Fruit fly (Drosophila melanogaster) whole organism, embryonic: ENCODE measurements around the gene Hr4.
A peak's percentile ranks its signal among the peaks of the same experiment; 100 is the strongest.

Experiments
- CG10366 ChIP-seq: fragments of 200-800 bp; sonication (Bioruptor generic); IDR thresholded peaks from 2 replicates; pipeline ENCODE4 v1.3.6; 2022; ENCODE audit warnings: missing biosample characterization, missing genetic modification characterization
- CG10431 ChIP-seq: fragments of 200-800 bp; sonication (Bioruptor generic); optimal IDR thresholded peaks from 3 replicates; lab custom pipeline; 2018; ENCODE audit warnings: missing biosample characterization, mild to moderate bottlenecking, missing genetic modification characterization
- CG11398 ChIP-seq: fragments of 200-800 bp; sonication (Bioruptor generic); optimal IDR thresholded peaks from 2 replicates; lab custom pipeline; 2016; ENCODE audit warnings: missing biosample characterization, missing genetic modification characterization
- CG12219 ChIP-seq: fragments of 200-800 bp; sonication (Bioruptor generic); optimal IDR thresholded peaks from 3 replicates; lab custom pipeline; 2018; ENCODE audit warnings: missing biosample characterization, mild to moderate bottlenecking, missing genetic modification characterization
- CG12236 ChIP-seq: fragments of 200-800 bp; sonication (Bioruptor generic); optimal IDR thresholded peaks from 2 replicates; lab custom pipeline; 2016; ENCODE audit warnings: missing biosample characterization, missing genetic modification characterization
- CG12299 ChIP-seq: fragments of 200-800 bp; sonication (Bioruptor generic); optimal IDR thresholded peaks from 2 replicates; lab custom pipeline; 2018; ENCODE audit warnings: missing biosample characterization, mild to moderate bottlenecking, missing genetic modification characterization
- CG13624 ChIP-seq: fragments of 200-800 bp; sonication (Bioruptor generic); optimal IDR thresholded peaks from 2 replicates; lab custom pipeline; 2016; ENCODE audit warnings: missing biosample characterization, missing genetic modification characterization
- CG13894 ChIP-seq: fragments of 200-800 bp; sonication (Bioruptor generic); optimal IDR thresholded peaks from 3 replicates; lab custom pipeline; 2018; ENCODE audit warnings: missing biosample characterization, mild to moderate bottlenecking, missing genetic modification characterization, moderate library complexity
- CG14710 ChIP-seq: fragments of 200-800 bp; sonication (Bioruptor generic); optimal IDR thresholded peaks from 3 replicates; lab custom pipeline; 2019; ENCODE audit warnings: missing biosample characterization, mild to moderate bottlenecking, missing genetic modification characterization, moderate library complexity
- CG1603 ChIP-seq: fragments of 200-800 bp; sonication (Bioruptor generic); optimal IDR thresholded peaks from 2 replicates; lab custom pipeline; 2019; ENCODE audit warnings: missing biosample characterization, mild to moderate bottlenecking, missing genetic modification characterization, moderate library complexity
- CG16863 ChIP-seq: fragments of 200-800 bp; sonication (Bioruptor generic); optimal IDR thresholded peaks from 3 replicates; lab custom pipeline; 2016; ENCODE audit warnings: missing biosample characterization, missing genetic modification characterization
- CG17186 ChIP-seq: fragments of 200-800 bp; sonication (Bioruptor generic); optimal IDR thresholded peaks from 3 replicates; lab custom pipeline; 2017; ENCODE audit warnings: missing biosample characterization, missing genetic modification reagents, missing genetic modification characterization
- CG17328 ChIP-seq: fragments of 200-800 bp; sonication (Bioruptor generic); IDR thresholded peaks from 2 replicates; pipeline ENCODE4 v1.3.6; 2022; ENCODE audit warnings: missing biosample characterization, missing genetic modification characterization
- CG17385 ChIP-seq: fragments of 200-800 bp; sonication (Bioruptor generic); optimal IDR thresholded peaks from 3 replicates; lab custom pipeline; 2018; ENCODE audit warnings: missing biosample characterization, mild to moderate bottlenecking, missing genetic modification characterization
- CG2199 ChIP-seq: fragments of 200-800 bp; sonication (Bioruptor generic); IDR thresholded peaks from 3 replicates; pipeline ENCODE4 v1.3.6; 2022; ENCODE audit warnings: missing biosample characterization, missing genetic modification characterization
- CG3281 ChIP-seq: fragments of 200-800 bp; sonication (Bioruptor generic); optimal IDR thresholded peaks from 3 replicates; lab custom pipeline; 2017; ENCODE audit warnings: missing biosample characterization, mild to moderate bottlenecking, missing genetic modification characterization
- CG33557 ChIP-seq: fragments of 200-800 bp; sonication (Bioruptor generic); optimal IDR thresholded peaks from 2 replicates; lab custom pipeline; 2019; ENCODE audit warnings: missing biosample characterization, mild to moderate bottlenecking, missing genetic modification characterization, moderate library complexity
- CG42726 ChIP-seq: fragments of 200-800 bp; sonication (Bioruptor generic); IDR thresholded peaks from 2 replicates; pipeline ENCODE4 v1.3.6; 2022; ENCODE audit warnings: missing biosample characterization, missing genetic modification characterization; ENCODE audit not compliant: partially characterized antibody
- CG4282 ChIP-seq: fragments of 200-800 bp; sonication (Bioruptor generic); optimal IDR thresholded peaks from 2 replicates; lab custom pipeline; 2016; ENCODE audit warnings: missing biosample characterization, missing genetic modification characterization
- CG4707 ChIP-seq: fragments of 200-800 bp; sonication (Bioruptor generic); optimal IDR thresholded peaks from 2 replicates; lab custom pipeline; 2018; ENCODE audit warnings: missing biosample characterization, mild to moderate bottlenecking, missing genetic modification characterization, moderate library complexity
- CG5953 ChIP-seq: fragments of 200-800 bp; sonication (Bioruptor generic); IDR thresholded peaks from 2 replicates; pipeline ENCODE4 v1.3.6; 2022; ENCODE audit warnings: missing biosample characterization, missing genetic modification characterization
- CG6654 ChIP-seq: fragments of 200-800 bp; sonication (Bioruptor generic); optimal IDR thresholded peaks from 2 replicates; lab custom pipeline; 2017; ENCODE audit warnings: missing biosample characterization, mild to moderate bottlenecking, missing genetic modification characterization
- CG6765 ChIP-seq: fragments of 200-800 bp; sonication (Bioruptor generic); optimal IDR thresholded peaks from 3 replicates; lab custom pipeline; 2017; ENCODE audit warnings: missing biosample characterization, mild to moderate bottlenecking, missing genetic modification characterization
- CG7372 ChIP-seq: fragments of 200-800 bp; sonication (Bioruptor generic); IDR thresholded peaks from 2 replicates; pipeline ENCODE4 v1.3.6; 2022; ENCODE audit warnings: missing biosample characterization, missing genetic modification characterization
- CoRest ChIP-seq: fragments of 200-800 bp; sonication (Bioruptor generic); optimal IDR thresholded peaks from 3 replicates; lab custom pipeline; 2018; ENCODE audit warnings: missing biosample characterization, mild to moderate bottlenecking, missing genetic modification characterization, moderate library complexity
- Dip2 ChIP-seq: fragments of 200-800 bp; sonication (Bioruptor generic); IDR thresholded peaks from 2 replicates; pipeline ENCODE4 v1.3.6; 2022; ENCODE audit warnings: missing biosample characterization, missing genetic modification characterization
- Ets97D ChIP-seq: fragments of 200-800 bp; sonication (Bioruptor generic); optimal IDR thresholded peaks from 3 replicates; lab custom pipeline; 2016; ENCODE audit warnings: missing biosample characterization, missing genetic modification characterization
- HHEX ChIP-seq: fragments of 200-800 bp; sonication (Bioruptor generic); optimal IDR thresholded peaks from 3 replicates; lab custom pipeline; 2017; ENCODE audit warnings: missing biosample characterization, mild to moderate bottlenecking, missing genetic modification characterization, missing genetic modification reagents
- Hey ChIP-seq: fragments of 200-800 bp; sonication (Bioruptor generic); optimal IDR thresholded peaks from 3 replicates; lab custom pipeline; 2018; ENCODE audit warnings: missing biosample characterization, mild to moderate bottlenecking, missing genetic modification characterization
- Hr51 ChIP-seq, 2 experiments: fragments of 200-800 bp; sonication (Bioruptor generic); optimal IDR thresholded peaks; 2 replicates in 1 of 2; 3 replicates in 1 of 2; lab custom pipeline; 2016 to 2018; ENCODE audit warnings: missing biosample characterization in 2 of 2, missing genetic modification characterization in 2 of 2, mild to moderate bottlenecking in 1 of 2, moderate library complexity in 1 of 2
- Med ChIP-seq: fragments of 200-800 bp; sonication (Bioruptor generic); peaks from one replicate; lab custom pipeline; 2016; ENCODE audit warnings: missing biosample characterization, missing genetic modification characterization, mild to moderate bottlenecking, inconsistent platforms, moderate library complexity
- Pdp1 ChIP-seq, 2 experiments: fragments of 200-800 bp; sonication (Bioruptor generic); optimal IDR thresholded peaks; 3 replicates each; lab custom pipeline; 2016; ENCODE audit warnings: missing biosample characterization in 2 of 2, missing genetic modification characterization in 2 of 2, mild to moderate bottlenecking in 1 of 2, moderate library complexity in 1 of 2
- Ravus ChIP-seq: fragments of 200-800 bp; sonication (Bioruptor generic); IDR thresholded peaks from 2 replicates; pipeline ENCODE4 v1.3.6; 2022; ENCODE audit warnings: missing biosample characterization, missing genetic modification characterization
- Rx ChIP-seq: fragments of 200-800 bp; sonication (Bioruptor generic); IDR thresholded peaks from 2 replicates; pipeline ENCODE4 v1.3.6; 2022; ENCODE audit warnings: missing biosample characterization, missing genetic modification characterization
- Six4 ChIP-seq: fragments of 200-800 bp; sonication (Bioruptor generic); optimal IDR thresholded peaks from 2 replicates; lab custom pipeline; 2016; ENCODE audit warnings: missing biosample characterization, missing genetic modification characterization
- ap ChIP-seq: fragments of 200-800 bp; sonication (Bioruptor generic); IDR thresholded peaks from 2 replicates; pipeline ENCODE4 v1.3.6; 2022; ENCODE audit warnings: missing biosample characterization, missing genetic modification characterization
- ash1 ChIP-seq: fragments of 200-800 bp; sonication (Bioruptor generic); optimal IDR thresholded peaks from 2 replicates; lab custom pipeline; 2018; ENCODE audit warnings: missing biosample characterization, mild to moderate bottlenecking, missing genetic modification characterization
- bsh ChIP-seq, 2 experiments: fragments of 200-800 bp; sonication (Bioruptor generic); optimal IDR thresholded peaks; 2 replicates each; lab custom pipeline; 2017 to 2018; ENCODE audit warnings: mild to moderate bottlenecking in 2 of 2, missing biosample characterization in 2 of 2, missing genetic modification characterization in 2 of 2, moderate library complexity in 1 of 2
- ci ChIP-seq: fragments of 200-800 bp; sonication (Bioruptor generic); IDR thresholded peaks from 3 replicates; pipeline ENCODE4 v1.3.6; 2022; ENCODE audit warnings: missing biosample characterization, missing genetic modification characterization
- emc ChIP-seq: fragments of 200-800 bp; sonication (Bioruptor generic); optimal IDR thresholded peaks from 2 replicates; lab custom pipeline; 2016; ENCODE audit warnings: missing biosample characterization, missing genetic modification characterization
- esg ChIP-seq: fragments of 200-800 bp; sonication (Bioruptor generic); conservative IDR thresholded peaks from 2 replicates; pipeline ENCODE4 v1.3.6; 2022; ENCODE audit warnings: missing biosample characterization, missing genetic modification characterization
- grau ChIP-seq: fragments of 200-800 bp; optimal IDR thresholded peaks from 3 replicates; lab custom pipeline; 2019; ENCODE audit warnings: missing biosample characterization, mild to moderate bottlenecking, missing genetic modification characterization, moderate library complexity
- lov ChIP-seq, 2 experiments: fragments of 200-800 bp in 1 of 2; fragments of >200 bp in 1 of 2; sonication (Bioruptor generic) in 1 of 2; IDR thresholded peaks in 1 of 2; optimal IDR thresholded peaks in 1 of 2; 2 replicates in 1 of 2; 3 replicates in 1 of 2; pipeline versions ENCODE4 v1.3.6 to Lab custom; 2017 to 2022; ENCODE audit warnings: missing biosample characterization in 1 of 2, missing genetic modification characterization in 1 of 2
- mam ChIP-seq: fragments of 200-800 bp; sonication (Bioruptor generic); optimal IDR thresholded peaks from 3 replicates; lab custom pipeline; 2016; ENCODE audit warnings: missing biosample characterization, missing genetic modification characterization
- nmo ChIP-seq: fragments of 200-800 bp; sonication (Bioruptor generic); optimal IDR thresholded peaks from 2 replicates; lab custom pipeline; 2018; ENCODE audit warnings: missing biosample characterization, mild to moderate bottlenecking, missing genetic modification characterization, moderate library complexity
- onecut ChIP-seq: fragments of 200-800 bp; sonication (Bioruptor generic); IDR thresholded peaks from 2 replicates; pipeline ENCODE4 v1.3.6; 2022; ENCODE audit warnings: missing biosample characterization, missing genetic modification characterization
- pfk ChIP-seq: fragments of 200-800 bp; sonication (Bioruptor generic); optimal IDR thresholded peaks from 2 replicates; lab custom pipeline; 2018; ENCODE audit warnings: missing biosample characterization, mild to moderate bottlenecking, missing genetic modification characterization, moderate library complexity
- row ChIP-seq: fragments of 200-800 bp; sonication (Bioruptor generic); IDR thresholded peaks from 3 replicates; pipeline ENCODE4 v1.3.6; 2022; ENCODE audit warnings: missing biosample characterization, missing genetic modification characterization
- slp2 ChIP-seq: fragments of 200-800 bp; sonication (Bioruptor generic); optimal IDR thresholded peaks from 2 replicates; lab custom pipeline; 2016; ENCODE audit warnings: missing biosample characterization, missing genetic modification characterization
- tin ChIP-seq: fragments of 200-800 bp; sonication (Bioruptor generic); optimal IDR thresholded peaks from 3 replicates; lab custom pipeline; 2016; ENCODE audit warnings: missing biosample characterization, missing genetic modification characterization
- twi ChIP-seq: fragments of 200-800 bp; optimal IDR thresholded peaks from 2 replicates; lab custom pipeline; 2019; ENCODE audit warnings: missing biosample characterization, mild to moderate bottlenecking, missing genetic modification characterization, moderate library complexity

The Hr4 gene

DNA sequence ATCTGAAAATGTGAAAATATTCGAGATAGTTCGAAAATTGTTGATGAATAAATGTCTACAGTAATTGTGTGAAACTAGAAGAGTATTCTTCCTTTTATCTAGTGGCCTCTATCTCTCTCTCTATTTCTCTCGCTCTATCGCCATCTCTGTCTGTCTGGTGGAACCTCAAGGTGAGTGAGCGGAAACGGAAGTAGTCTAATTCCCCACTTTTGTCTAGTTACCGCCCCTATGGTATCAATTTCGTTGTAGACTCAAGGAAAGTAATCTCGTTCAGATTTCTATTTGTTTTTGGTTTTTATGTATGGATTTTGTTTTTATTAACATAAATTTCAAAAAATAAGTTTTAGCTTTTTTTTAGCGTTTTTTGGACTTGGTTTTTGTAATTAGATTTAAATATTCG lies 83.1 kb downstream of the Hr4 start (continued):
- TF ChIP-seq lov (optimal IDR thresholded peaks at IDR 0.05; lab: Kevin White, UChicago) (no peak), lov (GFP tag; IDR thresholded peaks at IDR 0.05; lab: Robert Waterston, UW) (no peak), Ets97D (GFP tag; lab: Kevin White, UChicago) (peak; percentile 91), ash1 (GFP tag; lab: Kevin White, UChicago) (no peak), CG12299 (tag; lab: Kevin White, UChicago) (no peak), CG12236 (GFP tag; lab: Kevin White, UChicago) (no peak), grau (tag; lab: Kevin White, UChicago) (no peak), CG6765 (peak; percentile 10), Hr51 (GFP tag; optimal IDR thresholded peaks at IDR 0.05; lab: Kevin White, UChicago) (no peak), Six4 (GFP tag; lab: Kevin White, UChicago) (no peak), Ravus (GFP tag; lab: Robert Waterston, UW) (no peak), CG4707 (GFP tag; lab: Kevin White, UChicago) (peak; percentile 25), esg (GFP tag; lab: Robert Waterston, UW) (no peak), Rx (GFP tag; lab: Robert Waterston, UW) (no peak), CG4282 (GFP tag; lab: Kevin White, UChicago) (no peak), CG3281 (GFP tag; lab: Kevin White, UChicago) (no peak), ap (GFP tag; lab: Robert Waterston, UW) (no peak), CG11398 (GFP tag; lab: Kevin White, UChicago) (no peak), bsh (GFP tag; optimal IDR thresholded peaks at IDR 0.05; lab: Kevin White, UChicago) (no peak), Dip2 (no peak), nmo (GFP tag; lab: Kevin White, UChicago) (no peak), pfk (no peak), CoRest (tag; lab: Kevin White, UChicago) (no peak), Med (GFP tag; lab: Kevin White, UChicago) (peak; percentile 51), emc (GFP tag; lab: Kevin White, UChicago) (no peak), CG10366 (no peak), CG12219 (peak; percentile 25), CG10431 (GFP tag; lab: Kevin White, UChicago) (peak; percentile 39), CG2199 (GFP tag; lab: Robert Waterston, UW) (no peak), CG1603 (tag; lab: Kevin White, UChicago) (no peak), CG17186 (GFP tag; lab: Kevin White, UChicago) (no peak), Pdp1 (GFP tag; optimal IDR thresholded peaks at IDR 0.05; lab: Kevin White, UChicago) (no peak), CG17385 (GFP tag; lab: Kevin White, UChicago) (peak; percentile 48), CG6654 (GFP tag; lab: Kevin White, UChicago) (no peak), row (GFP tag; lab: Robert Waterston, UW) (no peak), CG33557 (peak; percentile 33), CG14710 (peak; percentile 12), CG13894 (tag; lab: Kevin White, UChicago) (no peak), ci (GFP tag; lab: Robert Waterston, UW) (peak; percentile 50; the same call in 2 of the 3 replicates), twi (tag; lab: Kevin White, UChicago) (no peak), mam (GFP tag; lab: Kevin White, UChicago) (no peak), onecut (GFP tag; lab: Robert Waterston, UW) (no peak), HHEX (GFP tag; lab: Kevin White, UChicago) (peak; percentile 26), CG5953 (no peak), CG42726 (GFP tag; lab: Robert Waterston, UW) (no peak), tin (GFP tag; lab: Kevin White, UChicago) (no peak), CG17328 (GFP tag; lab: Robert Waterston, UW) (no peak), CG7372 (GFP tag; lab: Robert Waterston, UW) (no peak), slp2 (GFP tag; lab: Kevin White, UChicago) (no peak), CG16863 (no peak), CG13624 (no peak), Hey (tag; lab: Kevin White, UChicago) (no peak)
